Worm (Caenorhabditis elegans) whole organism, L1 larva: ENCODE results near the gene F35A5.1.
A peak's percentile ranks its signal among the peaks of the same experiment; 100 is the strongest.

Source experiments
- C04F5.9 ChIP-seq: sonication (generic microtip); optimal IDR thresholded peaks from 2 replicates; lab custom pipeline; 2016; ENCODE audit warnings: missing genetic modification characterization, missing compliant biosample characterization
- F16B12.6 ChIP-seq: fragments of 150-350 bp; optimal IDR thresholded peaks from 2 replicates; lab custom pipeline; 2014; ENCODE audit warnings: missing biosample characterization, missing genetic modification characterization
- alr-1 ChIP-seq: fragments of 200-800 bp; sonication (Bioruptor generic); optimal IDR thresholded peaks from 2 replicates; lab custom pipeline; 2018; ENCODE audit warnings: borderline replicate concordance, mild to moderate bottlenecking, missing genetic modification characterization, missing compliant biosample characterization
- ceh-82 ChIP-seq, 3 experiments: fragments of 150-350 bp in 1 of 3; sonication (generic microtip) in 2 of 3; optimal IDR thresholded peaks; 2 replicates each; lab custom pipeline; 2014 to 2017; ENCODE audit warnings: missing biosample characterization in 3 of 3, missing genetic modification characterization in 3 of 3
- ceh-88 ChIP-seq: fragments of 200-800 bp; sonication (Bioruptor generic); IDR thresholded peaks from 2 replicates; pipeline ENCODE4 v1.3.6; 2022; ENCODE audit warnings: missing genetic modification characterization, missing compliant biosample characterization
- efl-3 ChIP-seq: fragments of 200-800 bp; sonication (Bioruptor generic); optimal IDR thresholded peaks from 2 replicates; lab custom pipeline; 2018; ENCODE audit warnings: mild to moderate bottlenecking, missing genetic modification characterization, missing compliant biosample characterization
- fkh-8 ChIP-seq: sonication (generic microtip); optimal IDR thresholded peaks from 2 replicates; lab custom pipeline; 2016; ENCODE audit warnings: mild to moderate bottlenecking, missing genetic modification characterization, missing compliant biosample characterization
- grh-1 ChIP-seq: fragments of 200-800 bp; sonication (Bioruptor generic); IDR thresholded peaks from 2 replicates; pipeline ENCODE4 v1.3.6; 2022; ENCODE audit warnings: missing genetic modification reagents, missing genetic modification characterization, missing compliant biosample characterization
- hlh-4 ChIP-seq: sonication (generic microtip); optimal IDR thresholded peaks from 2 replicates; lab custom pipeline; 2016; ENCODE audit warnings: mild to moderate bottlenecking, missing genetic modification characterization, missing compliant biosample characterization
- irx-1 ChIP-seq: sonication (generic microtip); optimal IDR thresholded peaks from 2 replicates; lab custom pipeline; 2016; ENCODE audit warnings: missing genetic modification characterization, missing compliant biosample characterization
- lin-14 ChIP-seq: fragments of 200-800 bp; sonication (Bioruptor generic); optimal IDR thresholded peaks from 2 replicates; lab custom pipeline; 2018; ENCODE audit warnings: mild to moderate bottlenecking, missing genetic modification characterization, moderate library complexity, missing compliant biosample characterization
- lir-3 ChIP-seq: sonication (generic microtip); optimal IDR thresholded peaks from 2 replicates; lab custom pipeline; 2016; ENCODE audit warnings: mild to moderate bottlenecking, missing genetic modification characterization, moderate library complexity, missing compliant biosample characterization; ENCODE audit not compliant: poor library complexity
- mdl-1 ChIP-seq, 2 experiments: fragments of 150-350 bp; optimal IDR thresholded peaks; 2 replicates each; lab custom pipeline; 2014 to 2017; ENCODE audit warnings: missing biosample characterization in 2 of 2, missing genetic modification characterization in 2 of 2, inconsistent platforms in 1 of 2
- nhr-19 ChIP-seq: fragments of 200-800 bp; sonication (Bioruptor generic); conservative IDR thresholded peaks from 2 replicates; pipeline ENCODE4 v1.3.6; 2022; ENCODE audit warnings: missing genetic modification characterization, missing compliant biosample characterization
- nhr-237 ChIP-seq: fragments of 150-350 bp; optimal IDR thresholded peaks from 2 replicates; lab custom pipeline; 2014; ENCODE audit warnings: missing biosample characterization, missing genetic modification characterization
- nhr-47 ChIP-seq: sonication (generic microtip); optimal IDR thresholded peaks from 2 replicates; lab custom pipeline; 2016; ENCODE audit warnings: mild to moderate bottlenecking, missing genetic modification characterization, moderate library complexity, missing compliant biosample characterization
- nhr-71 ChIP-seq: sonication (generic microtip); optimal IDR thresholded peaks from 2 replicates; lab custom pipeline; 2016; ENCODE audit warnings: mild to moderate bottlenecking, missing genetic modification characterization, moderate library complexity, missing compliant biosample characterization
- nhr-77 ChIP-seq: fragments of 150-350 bp; optimal IDR thresholded peaks from 2 replicates; lab custom pipeline; 2014; ENCODE audit warnings: missing biosample characterization, missing genetic modification characterization
- nhr-85 ChIP-seq: sonication (generic microtip); peaks from one replicate; lab custom pipeline; 2016; ENCODE audit warnings: missing genetic modification characterization, inconsistent platforms, missing compliant biosample characterization
- pag-3 ChIP-seq: sonication (generic microtip); optimal IDR thresholded peaks from 2 replicates; lab custom pipeline; 2017; ENCODE audit warnings: missing genetic modification characterization, mild to moderate bottlenecking, missing compliant biosample characterization, antibody characterized with exemption, borderline replicate concordance; ENCODE audit not compliant: insufficient read depth
- pax-3 ChIP-seq: fragments of 200-800 bp; sonication (Bioruptor generic); optimal IDR thresholded peaks from 2 replicates; lab custom pipeline; 2018; ENCODE audit warnings: mild to moderate bottlenecking, missing genetic modification characterization, moderate library complexity, missing compliant biosample characterization
- rnt-1 ChIP-seq: sonication (generic microtip); optimal IDR thresholded peaks from 2 replicates; lab custom pipeline; 2016; ENCODE audit warnings: mild to moderate bottlenecking, missing genetic modification characterization, moderate library complexity, missing compliant biosample characterization
- skn-1 ChIP-seq: fragments of 150-350 bp; optimal IDR thresholded peaks from 2 replicates; lab custom pipeline; 2014; ENCODE audit warnings: missing biosample characterization, missing genetic modification characterization
- snpc-4 ChIP-seq: fragments of 150-350 bp; optimal IDR thresholded peaks from 2 replicates; lab custom pipeline; 2014; ENCODE audit warnings: missing biosample characterization, missing genetic modification characterization
- sptf-1 ChIP-seq: fragments of 150-350 bp; optimal IDR thresholded peaks from 2 replicates; lab custom pipeline; 2014; ENCODE audit warnings: missing biosample characterization, missing genetic modification characterization
- swsn-7 ChIP-seq: sonication (generic microtip); optimal IDR thresholded peaks from 2 replicates; lab custom pipeline; 2016; ENCODE audit warnings: missing genetic modification characterization, missing compliant biosample characterization
- tlp-1 ChIP-seq: fragments of 150-350 bp; optimal IDR thresholded peaks from 2 replicates; lab custom pipeline; 2014; ENCODE audit warnings: missing biosample characterization, missing genetic modification characterization
- unc-30 ChIP-seq: sonication (generic microtip); optimal IDR thresholded peaks from 2 replicates; lab custom pipeline; 2017; ENCODE audit warnings: missing biosample characterization, missing genetic modification characterization
- vab-15 ChIP-seq: sonication (generic microtip); optimal IDR thresholded peaks from 2 replicates; lab custom pipeline; 2017; ENCODE audit warnings: missing genotype, mild to moderate bottlenecking, missing genetic modification characterization, missing compliant biosample characterization
- ztf-11 ChIP-seq, 2 experiments: sonication (generic microtip); optimal IDR thresholded peaks; 2 replicates each; lab custom pipeline; 2016 to 2017; ENCODE audit warnings: missing genetic modification characterization in 2 of 2, missing biosample characterization in 1 of 2, missing compliant biosample characterization in 1 of 2

Gene F35A5.1

DNA sequence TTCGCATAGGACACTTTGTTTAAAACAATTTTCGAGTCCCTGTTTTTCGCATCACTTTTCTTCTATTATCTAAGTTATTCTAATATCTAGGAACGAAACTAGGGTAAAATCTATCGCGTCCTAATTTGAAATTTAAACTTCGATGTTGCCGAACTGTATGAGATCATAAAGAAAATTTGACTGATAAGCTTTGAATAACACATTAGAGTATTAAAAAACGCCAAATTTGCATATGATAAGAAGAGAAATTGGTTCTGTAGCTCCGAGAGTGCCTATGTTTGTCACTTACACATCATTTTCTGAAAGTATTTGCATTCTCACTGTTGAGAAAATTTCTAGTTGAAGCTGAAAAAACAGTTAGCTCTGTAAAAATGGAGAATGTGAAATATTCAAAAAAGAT lies 51.1 kb downstream of the F35A5.1 start:
- TF ChIP-seq unc-30 (no peak), nhr-85 (no peak), lir-3 (no peak), mdl-1 (tag; optimal IDR thresholded peaks at IDR 0.05; lab: Kevin White, UChicago) (no peak), ceh-82 (tag; optimal IDR thresholded peaks at IDR 0.05; lab: Kevin White, UChicago) (no peak), hlh-4 (tag; lab: Kevin White, UChicago) (no peak), alr-1 (tag; lab: Kevin White, UChicago) (no peak), swsn-7 (tag; lab: Kevin White, UChicago) (no peak), grh-1 (GFP tag; lab: Robert Waterston, UW) (no peak)

DNA sequence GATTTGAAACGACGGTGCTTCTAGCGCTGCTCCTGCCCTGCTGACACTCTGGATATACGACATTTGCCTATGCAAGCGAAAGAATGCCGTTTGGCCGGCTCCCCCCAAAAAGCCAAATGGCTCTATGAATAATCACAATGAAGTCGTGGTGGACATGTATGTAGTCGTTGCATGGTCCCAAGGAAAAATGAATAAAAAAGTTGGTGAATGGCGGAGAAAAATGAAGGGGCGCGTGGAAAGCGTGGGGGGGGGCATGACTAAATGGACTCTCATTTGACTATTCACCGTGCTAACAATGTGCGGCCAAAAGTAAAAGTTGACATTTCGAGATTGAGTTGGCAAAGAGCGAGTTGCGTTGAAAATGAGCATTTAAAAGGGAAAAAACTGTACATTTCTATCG lies 52.2 kb downstream of the F35A5.1 start:
- TF ChIP-seq ceh-88 (no peak), skn-1 (tag; lab: Kevin White, UChicago) (no peak), C04F5.9 (tag; lab: Kevin White, UChicago) (no peak), vab-15 (tag; lab: Kevin White, UChicago) (no peak), pag-3 (tag; lab: Kevin White, UChicago) (no peak), alr-1 (tag; lab: Kevin White, UChicago) (no peak), snpc-4 (tag; lab: Kevin White, UChicago) (no peak), sptf-1 (tag; lab: Kevin White, UChicago) (no peak), ztf-11 (tag; optimal IDR thresholded peaks at IDR 0.05; lab: Kevin White, UChicago) (no peak), nhr-19 (GFP tag; lab: Robert Waterston, UW) (no peak), nhr-71 (tag; lab: Kevin White, UChicago) (no peak), efl-3 (GFP tag; lab: Kevin White, UChicago) (no peak)

DNA sequence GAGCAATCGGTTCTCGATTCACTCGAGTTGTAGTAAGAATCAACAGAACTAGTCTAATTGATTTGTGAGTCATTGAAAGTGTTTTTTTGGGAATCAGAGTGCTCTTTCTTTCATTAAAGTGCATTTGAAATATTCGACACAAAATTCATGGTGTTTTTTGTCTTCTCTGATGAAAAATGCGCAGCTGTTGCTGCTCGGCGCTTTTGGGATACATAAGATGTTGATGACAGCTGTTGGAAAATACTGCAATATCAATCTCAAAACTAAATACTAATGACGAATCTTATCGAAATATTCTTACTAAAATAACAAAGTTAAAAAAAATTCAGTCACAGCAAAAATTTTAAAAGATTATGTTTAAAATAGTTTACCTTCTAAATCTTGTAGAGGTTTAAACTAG lies 54.0 kb downstream of the F35A5.1 start:
- TF ChIP-seq pag-3 (tag; lab: Kevin White, UChicago) (no peak), irx-1 (tag; lab: Kevin White, UChicago) (no peak), mdl-1 (tag; optimal IDR thresholded peaks at IDR 0.05; lab: Kevin White, UChicago) (no peak), nhr-47 (tag; lab: Kevin White, UChicago) (no peak), nhr-77 (tag; lab: Kevin White, UChicago) (no peak), nhr-237 (no peak), lin-14 (GFP tag; lab: Kevin White, UChicago) (peak; percentile 35), nhr-71 (tag; lab: Kevin White, UChicago) (peak; percentile 44), F16B12.6 (tag; lab: Kevin White, UChicago) (no peak), tlp-1 (no peak), nhr-19 (GFP tag; lab: Robert Waterston, UW) (0 out of 2 replicates have a peak, but pooled peaks have one; percentile 12), rnt-1 (peak; percentile 69), fkh-8 (tag; lab: Kevin White, UChicago) (no peak), pax-3 (tag; lab: Kevin White, UChicago) (no peak)
